Worm (Caenorhabditis elegans) whole organism, L1 larva: ENCODE results near the gene ZK1307.4.
A peak's percentile ranks its signal among the peaks of the same experiment; 100 is the strongest.

Experiments used
- C16A3.4 ChIP-seq: fragments of 150-350 bp; optimal IDR thresholded peaks from 2 replicates; lab custom pipeline; 2014; ENCODE audit warnings: missing biosample characterization, missing genetic modification characterization
- Y116A8C.19 ChIP-seq: sonication (generic microtip); optimal IDR thresholded peaks from 2 replicates; lab custom pipeline; 2016; ENCODE audit warnings: missing compliant biosample characterization, missing genetic modification characterization, borderline replicate concordance
- aha-1 ChIP-seq: fragments of 150-350 bp; optimal IDR thresholded peaks from 2 replicates; lab custom pipeline; 2014; ENCODE audit warnings: missing biosample characterization, missing genetic modification characterization
- ama-1 ChIP-seq: fragments of 150-350 bp; optimal IDR thresholded peaks from 2 replicates; lab custom pipeline; 2014
- ceh-63 ChIP-seq: fragments of 200-800 bp; sonication (Bioruptor generic); optimal IDR thresholded peaks from 2 replicates; lab custom pipeline; 2018; ENCODE audit warnings: mild to moderate bottlenecking, missing genetic modification characterization, missing compliant biosample characterization
- ceh-90 ChIP-seq: sonication (generic microtip); optimal IDR thresholded peaks from 2 replicates; lab custom pipeline; 2016; ENCODE audit warnings: missing genetic modification characterization, missing compliant biosample characterization
- dpl-1 ChIP-seq, 3 experiments: fragments of 150-350 bp in 2 of 3; sonication (generic microtip) in 1 of 3; optimal IDR thresholded peaks; 2 replicates each; lab custom pipeline; 2014 to 2017; ENCODE audit warnings: missing biosample characterization in 3 of 3, missing genetic modification characterization in 3 of 3, missing genetic modification reagents in 3 of 3
- efl-1 ChIP-seq, 4 experiments: fragments of 150-350 bp; optimal IDR thresholded peaks in 3 of 4; peaks in 1 of 4; 1 replicate in 1 of 4; 2 replicates in 3 of 4; lab custom pipeline; 2014; ENCODE audit warnings: missing biosample characterization in 2 of 4, missing genetic modification characterization in 2 of 4, missing genetic modification reagents in 2 of 4
- egl-27 ChIP-seq, 2 experiments: fragments of 150-350 bp in 1 of 2; sonication (generic microtip); optimal IDR thresholded peaks; 3 replicates each; lab custom pipeline; 2017 to 2018; ENCODE audit warnings: missing biosample characterization in 2 of 2, missing genetic modification characterization in 2 of 2, missing genetic modification reagents in 2 of 2
- elt-3 ChIP-seq, 6 experiments: fragments of 150-350 bp in 1 of 6; sonication (generic microtip); optimal IDR thresholded peaks; 2 replicates each; lab custom pipeline; 2017 to 2018; ENCODE audit warnings: missing biosample characterization in 6 of 6, missing genetic modification characterization in 6 of 6, inconsistent platforms in 1 of 6
- fkh-4 ChIP-seq: sonication (generic microtip); optimal IDR thresholded peaks from 2 replicates; lab custom pipeline; 2016; ENCODE audit warnings: missing compliant biosample characterization, missing genetic modification characterization, borderline replicate concordance
- fkh-8 ChIP-seq: sonication (generic microtip); optimal IDR thresholded peaks from 2 replicates; lab custom pipeline; 2016; ENCODE audit warnings: mild to moderate bottlenecking, missing genetic modification characterization, missing compliant biosample characterization
- fos-1 ChIP-seq: fragments of 150-350 bp; optimal IDR thresholded peaks from 2 replicates; lab custom pipeline; 2014; ENCODE audit warnings: missing biosample characterization, missing genetic modification characterization
- grh-1 ChIP-seq: fragments of 200-800 bp; sonication (Bioruptor generic); IDR thresholded peaks from 2 replicates; pipeline ENCODE4 v1.3.6; 2022; ENCODE audit warnings: missing genetic modification reagents, missing genetic modification characterization, missing compliant biosample characterization
- hlh-17 ChIP-seq: fragments of 200-800 bp; sonication (Bioruptor generic); optimal IDR thresholded peaks from 2 replicates; lab custom pipeline; 2018; ENCODE audit warnings: missing genetic modification characterization, mild to moderate bottlenecking, missing compliant biosample characterization, moderate library complexity, borderline replicate concordance
- hlh-4 ChIP-seq: sonication (generic microtip); optimal IDR thresholded peaks from 2 replicates; lab custom pipeline; 2016; ENCODE audit warnings: mild to moderate bottlenecking, missing genetic modification characterization, missing compliant biosample characterization
- irx-1 ChIP-seq: sonication (generic microtip); optimal IDR thresholded peaks from 2 replicates; lab custom pipeline; 2016; ENCODE audit warnings: missing genetic modification characterization, missing compliant biosample characterization
- lin-14 ChIP-seq: fragments of 200-800 bp; sonication (Bioruptor generic); optimal IDR thresholded peaks from 2 replicates; lab custom pipeline; 2018; ENCODE audit warnings: mild to moderate bottlenecking, missing genetic modification characterization, moderate library complexity, missing compliant biosample characterization
- lin-15B ChIP-seq: fragments of 150-350 bp; sonication (generic microtip); optimal IDR thresholded peaks from 3 replicates; lab custom pipeline; 2014; ENCODE audit warnings: missing biosample characterization, missing genetic modification characterization
- lin-39 ChIP-seq: fragments of 150-350 bp; optimal IDR thresholded peaks from 2 replicates; lab custom pipeline; 2014; ENCODE audit warnings: missing biosample characterization, missing genetic modification reagents, missing genetic modification characterization
- lir-3 ChIP-seq: sonication (generic microtip); optimal IDR thresholded peaks from 2 replicates; lab custom pipeline; 2016; ENCODE audit warnings: mild to moderate bottlenecking, missing genetic modification characterization, moderate library complexity, missing compliant biosample characterization; ENCODE audit not compliant: poor library complexity
- lsy-2 ChIP-seq, 2 experiments: fragments of 150-350 bp; optimal IDR thresholded peaks; 2 replicates each; lab custom pipeline; 2014; ENCODE audit warnings: missing biosample characterization in 2 of 2, missing genetic modification characterization in 2 of 2
- mab-9 ChIP-seq: fragments of 200-800 bp; sonication (Bioruptor generic); IDR thresholded peaks from 2 replicates; pipeline ENCODE4 v1.3.6; 2022; ENCODE audit warnings: missing genetic modification reagents, missing genetic modification characterization, missing compliant biosample characterization
- mep-1 ChIP-seq: fragments of 150-350 bp; optimal IDR thresholded peaks from 2 replicates; lab custom pipeline; 2014; ENCODE audit warnings: missing biosample characterization, missing genetic modification characterization
- nhr-12 ChIP-seq: sonication (generic microtip); optimal IDR thresholded peaks from 2 replicates; lab custom pipeline; 2017; ENCODE audit warnings: missing biosample characterization, missing genetic modification characterization
- nhr-20 ChIP-seq: sonication (generic microtip); optimal IDR thresholded peaks from 2 replicates; lab custom pipeline; 2016; ENCODE audit warnings: mild to moderate bottlenecking, missing genetic modification characterization, missing compliant biosample characterization
- nhr-237 ChIP-seq: fragments of 150-350 bp; optimal IDR thresholded peaks from 2 replicates; lab custom pipeline; 2014; ENCODE audit warnings: missing biosample characterization, missing genetic modification characterization
- nhr-28 ChIP-seq: fragments of 150-350 bp; optimal IDR thresholded peaks from 2 replicates; lab custom pipeline; 2014; ENCODE audit warnings: missing biosample characterization, missing genetic modification characterization
- nhr-71 ChIP-seq: sonication (generic microtip); optimal IDR thresholded peaks from 2 replicates; lab custom pipeline; 2016; ENCODE audit warnings: mild to moderate bottlenecking, missing genetic modification characterization, moderate library complexity, missing compliant biosample characterization
- nhr-76 ChIP-seq: sonication (generic microtip); optimal IDR thresholded peaks from 2 replicates; lab custom pipeline; 2017; ENCODE audit warnings: missing biosample characterization, missing genetic modification characterization
- nhr-77 ChIP-seq: fragments of 150-350 bp; optimal IDR thresholded peaks from 2 replicates; lab custom pipeline; 2014; ENCODE audit warnings: missing biosample characterization, missing genetic modification characterization
- nhr-85 ChIP-seq: sonication (generic microtip); peaks from one replicate; lab custom pipeline; 2016; ENCODE audit warnings: missing genetic modification characterization, inconsistent platforms, missing compliant biosample characterization
- nhr-90 ChIP-seq: sonication (generic microtip); optimal IDR thresholded peaks from 2 replicates; lab custom pipeline; 2016; ENCODE audit warnings: mild to moderate bottlenecking, missing genetic modification characterization, missing compliant biosample characterization; ENCODE audit not compliant: poor library complexity
- pag-3 ChIP-seq: sonication (generic microtip); optimal IDR thresholded peaks from 2 replicates; lab custom pipeline; 2017; ENCODE audit warnings: missing genetic modification characterization, mild to moderate bottlenecking, missing compliant biosample characterization, antibody characterized with exemption, borderline replicate concordance; ENCODE audit not compliant: insufficient read depth
- pax-3 ChIP-seq: fragments of 200-800 bp; sonication (Bioruptor generic); optimal IDR thresholded peaks from 2 replicates; lab custom pipeline; 2018; ENCODE audit warnings: mild to moderate bottlenecking, missing genetic modification characterization, moderate library complexity, missing compliant biosample characterization
- pqm-1 ChIP-seq: sonication (generic microtip); optimal IDR thresholded peaks from 3 replicates; lab custom pipeline; 2017; ENCODE audit warnings: missing biosample characterization, missing genetic modification characterization
- rnt-1 ChIP-seq: sonication (generic microtip); optimal IDR thresholded peaks from 2 replicates; lab custom pipeline; 2016; ENCODE audit warnings: mild to moderate bottlenecking, missing genetic modification characterization, moderate library complexity, missing compliant biosample characterization
- skn-1 ChIP-seq: fragments of 150-350 bp; optimal IDR thresholded peaks from 2 replicates; lab custom pipeline; 2014; ENCODE audit warnings: missing biosample characterization, missing genetic modification characterization
- snu-23 ChIP-seq: sonication (generic microtip); optimal IDR thresholded peaks from 2 replicates; lab custom pipeline; 2016; ENCODE audit warnings: missing genetic modification characterization, missing compliant biosample characterization
- sup-37 ChIP-seq: fragments of 200-800 bp; sonication (Bioruptor generic); optimal IDR thresholded peaks from 2 replicates; lab custom pipeline; 2018; ENCODE audit warnings: mild to moderate bottlenecking, missing genetic modification characterization, missing compliant biosample characterization
- tlp-1 ChIP-seq: fragments of 150-350 bp; optimal IDR thresholded peaks from 2 replicates; lab custom pipeline; 2014; ENCODE audit warnings: missing biosample characterization, missing genetic modification characterization
- unc-62 ChIP-seq: fragments of 150-350 bp; optimal IDR thresholded peaks from 2 replicates; lab custom pipeline; 2014; ENCODE audit warnings: missing biosample characterization, missing genetic modification reagents, missing genetic modification characterization
- unc-98 ChIP-seq: fragments of 200-800 bp; sonication (Bioruptor generic); IDR thresholded peaks from 2 replicates; pipeline ENCODE4 v1.3.6; 2022; ENCODE audit warnings: missing genetic modification characterization, missing compliant biosample characterization
- zag-1 ChIP-seq: fragments of 150-350 bp; optimal IDR thresholded peaks from 2 replicates; lab custom pipeline; 2014; ENCODE audit warnings: missing biosample characterization, missing genetic modification characterization
- ztf-11 ChIP-seq, 2 experiments: sonication (generic microtip); optimal IDR thresholded peaks; 2 replicates each; lab custom pipeline; 2016 to 2017; ENCODE audit warnings: missing genetic modification characterization in 2 of 2, missing biosample characterization in 1 of 2, missing compliant biosample characterization in 1 of 2

Gene ZK1307.4

ce11 chrII:9601679-9602078 is 49.9 kb downstream of the ZK1307.4 start (continued):
- TF ChIP-seq lin-14 (peak; percentile 83), C16A3.4 (tag; lab: Kevin White, UChicago) (peak; percentile 53), tlp-1 (no peak), hlh-17 (GFP tag; lab: Kevin White, UChicago) (no peak), zag-1 (no peak), grh-1 (GFP tag; lab: Robert Waterston, UW) (no peak), nhr-76 (tag; lab: Kevin White, UChicago) (no peak), fkh-8 (tag; lab: Kevin White, UChicago) (no peak), hlh-4 (tag; lab: Kevin White, UChicago) (no peak), sup-37 (GFP tag; lab: Kevin White, UChicago) (no peak), mep-1 (tag; lab: Kevin White, UChicago) (peak; percentile 24), ama-1 (lab: Kevin White, UChicago) (peak; percentile 68), unc-98 (GFP tag; lab: Robert Waterston, UW) (no peak), nhr-20 (tag; lab: Kevin White, UChicago) (peak; percentile 92), dpl-1 (GFP tag; optimal IDR thresholded peaks at IDR 0.05; lab: Kevin White, UChicago) (peak in 1 of 3 experiments; percentile 25), mab-9 (GFP tag; lab: Robert Waterston, UW) (no peak), lir-3 (tag; lab: Kevin White, UChicago) (peak; percentile 57), pqm-1 (tag; lab: Kevin White, UChicago) (no peak), nhr-28 (no peak), unc-62 (GFP tag; lab: Kevin White, UChicago) (no peak), fkh-4 (tag; lab: Kevin White, UChicago) (no peak), irx-1 (tag; lab: Kevin White, UChicago) (no peak), pax-3 (peak; percentile 24), nhr-90 (peak; percentile 66), Y116A8C.19 (no peak), nhr-77 (tag; lab: Kevin White, UChicago) (no peak), nhr-71 (tag; lab: Kevin White, UChicago) (peak; percentile 88), egl-27 (tag; optimal IDR thresholded peaks at IDR 0.05; lab: Kevin White, UChicago) (no peak), lin-39 (tag; lab: Kevin White, UChicago) (peak; percentile 12), snu-23 (GFP tag; lab: Kevin White, UChicago) (peak; percentile 84), lin-15B (tag; lab: Kevin White, UChicago) (no peak), rnt-1 (tag; lab: Kevin White, UChicago) (peak; percentile 77), fos-1 (tag; lab: Kevin White, UChicago) (no peak), nhr-12 (tag; lab: Kevin White, UChicago) (no peak), lsy-2 (tag; optimal IDR thresholded peaks at IDR 0.05; lab: Kevin White, UChicago) (peak; percentile 53 to 64), nhr-85 (tag; lab: Kevin White, UChicago) (peak; percentile 91), ceh-90 (tag; lab: Kevin White, UChicago) (no peak), nhr-237 (no peak), aha-1 (no peak), pag-3 (no peak), skn-1 (tag; lab: Kevin White, UChicago) (no peak), ztf-11 (tag; optimal IDR thresholded peaks at IDR 0.05; lab: Kevin White, UChicago) (no peak), efl-1 (optimal IDR thresholded peaks at IDR 0.05; lab: Kevin White, UChicago) (no peak), efl-1 (GFP tag; optimal IDR thresholded peaks at IDR 0.05 in 1 of 2; lab: Kevin White, UChicago) (peak in 1 of 2 experiments; percentile 90), ceh-63 (GFP tag; lab: Kevin White, UChicago) (no peak), elt-3 (tag; optimal IDR thresholded peaks at IDR 0.05; lab: Kevin White, UChicago) (peak in 2 of 6 experiments; percentile 33 to 78)
